Worm (Caenorhabditis elegans): ENCODE results near the gene srsx-35.
A peak's percentile ranks its signal among the peaks of the same experiment; 100 is the strongest.

srsx-35 gene

DNA sequence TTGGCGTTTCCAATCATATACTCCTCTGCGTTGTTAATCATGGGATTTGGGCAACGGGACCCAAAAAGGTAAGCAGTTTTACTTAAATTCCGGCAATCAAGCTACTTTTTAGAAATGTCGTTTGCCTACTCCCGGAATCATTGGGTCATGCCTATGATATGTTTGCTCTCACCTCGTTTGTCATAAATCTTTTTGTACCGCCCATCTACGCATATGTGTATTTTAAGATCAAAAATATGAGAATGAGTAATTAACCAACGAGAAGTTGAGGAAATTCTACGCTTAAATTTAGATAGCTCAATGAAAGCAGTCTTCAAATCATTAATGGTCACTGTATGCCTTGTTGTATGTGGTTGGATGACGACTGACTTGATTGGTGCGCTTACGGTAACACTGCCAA, 1.1 kb downstream of the srsx-35 start:
- TF ChIP-seq ZK185.1 (tag; optimal IDR thresholded peaks at IDR 0.05; ENCODE audit: poor library complexity, severe bottlenecking) (no peak), B0261.1 (tag; optimal IDR thresholded peaks at IDR 0.05) (no peak), Y56A3A.18 (GFP tag; IDR thresholded peaks at IDR 0.05) (no peak), ama-1 (optimal IDR thresholded peaks at IDR 0.05) (no peak), ama-1 (GFP tag; optimal IDR thresholded peaks at IDR 0.05) (no peak), madf-3 (GFP tag; IDR thresholded peaks at IDR 0.05) (no peak), attf-3 (GFP tag; conservative IDR thresholded peaks at IDR 0.05) (no peak), sptf-2 (GFP tag; optimal IDR thresholded peaks at IDR 0.05) (no peak), F55B11.4 (tag; optimal IDR thresholded peaks at IDR 0.05; ENCODE audit: borderline replicate concordance, insufficient read depth) (no peak), nfya-2 (GFP tag; IDR thresholded peaks at IDR 0.05) (no peak), F23B12.7 (tag; optimal IDR thresholded peaks at IDR 0.05; ENCODE audit: insufficient read depth) (no peak), F57C9.4 (tag; optimal IDR thresholded peaks at IDR 0.05) (no peak), Y53G8AR.9 (GFP tag; conservative IDR thresholded peaks at IDR 0.05) (no peak), lin-26 (GFP tag; IDR thresholded peaks at IDR 0.05) (no peak), snpc-1.1 (tag; optimal IDR thresholded peaks at IDR 0.05; ENCODE audit: insufficient read depth) (no peak), ztf-22 (GFP tag; optimal IDR thresholded peaks at IDR 0.05) (no peak)

DNA sequence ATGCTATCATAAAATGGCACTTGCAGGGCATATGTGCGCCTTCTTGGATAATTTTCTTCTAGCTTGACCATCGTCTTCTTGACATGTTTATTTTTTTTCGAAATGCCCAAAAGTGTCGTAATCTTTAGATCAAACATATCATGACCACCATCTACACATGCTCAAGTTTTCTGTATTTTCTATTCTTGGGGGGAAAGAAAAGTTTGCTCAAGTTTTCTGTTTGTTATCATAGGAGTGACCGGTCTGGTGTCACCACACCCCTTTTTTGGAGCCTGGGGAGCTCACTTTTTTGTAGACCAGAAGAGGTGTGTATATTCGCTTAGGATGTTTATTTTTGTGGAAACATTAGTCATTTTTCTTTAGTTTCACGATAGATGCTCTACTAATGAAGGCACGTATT, 4.2 kb downstream of the srsx-35 start, which contains the start of gene klf-2:
klf-2 (plus strand) TSS at position 301 of the 400 bp plus-strand sequence.
- TF ChIP-seq bed-1 (GFP tag; IDR thresholded peaks at IDR 0.05), result no peak
- TF ChIP-seq egrh-3 (GFP tag; IDR thresholded peaks at IDR 0.05), result no peak
- TF ChIP-seq F37B4.10 (GFP tag; IDR thresholded peaks at IDR 0.05), result no peak
- no peak for TF ChIP-seq madf-6 (GFP tag; IDR thresholded peaks at IDR 0.05)
- no peak for TF ChIP-seq rec-8 (tag; optimal IDR thresholded peaks at IDR 0.05)
- TF ChIP-seq lin-26 (GFP tag; IDR thresholded peaks at IDR 0.05), result no peak
- no peak for TF ChIP-seq ceh-91 (GFP tag; IDR thresholded peaks at IDR 0.05)
- no peak for TF ChIP-seq snpc-3.4 (tag; optimal IDR thresholded peaks at IDR 0.05)
- TF ChIP-seq Y67H2A.10 (GFP tag; conservative IDR thresholded peaks at IDR 0.05), result no peak
- no peak for TF ChIP-seq repo-1 (tag; optimal IDR thresholded peaks at IDR 0.05)
- TF ChIP-seq aptf-2 (GFP tag; conservative IDR thresholded peaks at IDR 0.05), result no peak
- TF ChIP-seq aptf-3 (GFP tag; IDR thresholded peaks at IDR 0.05), result no peak
- TF ChIP-seq unc-62 (GFP tag; optimal IDR thresholded peaks at IDR 0.05), result no peak
- no peak for TF ChIP-seq ztf-3 (GFP tag; optimal IDR thresholded peaks at IDR 0.05)
- TF ChIP-seq snpc-1.3 (tag; optimal IDR thresholded peaks at IDR 0.05; ENCODE audit: insufficient read depth), result no peak
- no peak for TF ChIP-seq hlh-12 (tag; optimal IDR thresholded peaks at IDR 0.05)
- TF ChIP-seq ceh-79 (tag; optimal IDR thresholded peaks at IDR 0.05), result no peak
- no peak for TF ChIP-seq F52B5.7 (tag; optimal IDR thresholded peaks at IDR 0.05)
- TF ChIP-seq attf-3 (GFP tag; conservative IDR thresholded peaks at IDR 0.05), result no peak
- no peak for TF ChIP-seq B0336.3 (GFP tag; IDR thresholded peaks at IDR 0.05)

DNA sequence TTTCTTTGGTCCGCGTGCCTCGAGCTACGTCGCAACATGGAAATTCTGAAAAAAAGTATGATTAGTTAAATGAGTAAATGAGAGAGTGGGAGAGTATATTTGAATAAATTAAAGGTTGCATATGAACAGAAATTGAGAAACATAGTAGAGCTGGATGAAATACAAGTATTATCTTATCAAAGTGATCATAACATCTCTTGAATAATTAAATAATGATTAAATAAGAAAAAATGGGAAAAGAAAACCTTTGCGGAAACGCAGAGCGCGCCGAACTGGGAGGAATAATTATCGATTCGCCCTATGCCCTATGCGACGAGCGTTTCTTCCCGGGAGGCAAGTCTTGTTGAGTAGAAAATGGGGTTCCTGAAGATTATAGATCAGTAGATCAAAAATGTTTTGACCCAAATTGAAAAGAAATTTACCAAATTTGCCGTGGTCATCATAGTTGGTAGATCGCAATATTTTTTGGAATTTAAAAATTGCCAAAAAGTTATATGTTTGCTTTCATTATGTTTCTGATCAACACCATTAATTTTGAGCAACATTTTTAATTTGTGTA, 8.3 kb downstream of the srsx-35 start, which contains the start of gene F53F8.3:
F53F8.3 (minus strand) TSS at position 51 of the 559 bp plus-strand sequence.
- no peak for TF ChIP-seq madf-3 (GFP tag; IDR thresholded peaks at IDR 0.05)
- peak; percentile 58 for TF ChIP-seq madf-6 (GFP tag; IDR thresholded peaks at IDR 0.05)
- TF ChIP-seq aptf-2 (GFP tag; conservative IDR thresholded peaks at IDR 0.05), result peak; percentile 95
- no peak for TF ChIP-seq K11D2.4 (GFP tag; IDR thresholded peaks at IDR 0.05)
- no peak for TF ChIP-seq B0019.2 (GFP tag; conservative IDR thresholded peaks at IDR 0.05)
- no peak for TF ChIP-seq attf-6 (GFP tag; IDR thresholded peaks at IDR 0.05)
- TF ChIP-seq Y56A3A.18 (GFP tag; IDR thresholded peaks at IDR 0.05), result no peak
- no peak for TF ChIP-seq him-1 (tag; optimal IDR thresholded peaks at IDR 0.05)
- TF ChIP-seq tlf-1 (GFP tag; optimal IDR thresholded peaks at IDR 0.05), result no peak
- peak; percentile 56 for TF ChIP-seq efl-1 (GFP tag; optimal IDR thresholded peaks at IDR 0.05)
- no peak for TF ChIP-seq athp-1 (tag; optimal IDR thresholded peaks at IDR 0.05)
